Worm (Caenorhabditis elegans): ENCODE results near the gene oig-3.

- TF ChIP-seq ama-1 (optimal IDR thresholded peaks at IDR 0.05) (no peak), B0310.2 (tag; optimal IDR thresholded peaks at IDR 0.05) (no peak), ceh-13 (GFP tag; optimal IDR thresholded peaks at IDR 0.05) (no peak), sea-1 (GFP tag; conservative IDR thresholded peaks at IDR 0.05) (no peak), tra-4 (tag; optimal IDR thresholded peaks at IDR 0.05) (no peak), ceh-36 (tag; optimal IDR thresholded peaks at IDR 0.05) (no peak), ets-7 (tag; optimal IDR thresholded peaks at IDR 0.05) (no peak), aly-1 (tag; optimal IDR thresholded peaks at IDR 0.05) (no peak), tbx-37 (GFP tag; conservative IDR thresholded peaks at IDR 0.05) (no peak), pes-1 (GFP tag; IDR thresholded peaks at IDR 0.05) (no peak), tbx-11 (GFP tag; IDR thresholded peaks at IDR 0.05) (no peak), flt-1 (GFP tag; IDR thresholded peaks at IDR 0.05) (no peak), hmg-4 (GFP tag; optimal IDR thresholded peaks at IDR 0.05) (no peak), F13C5.2 (tag; optimal IDR thresholded peaks at IDR 0.05) (no peak)
These were observed 43.6 kb downstream of the oig-3 start, which contains the start of gene haf-7 for ce11 chrV:14773048-14773447.
